Worm (Caenorhabditis elegans) whole organism, midembryonic: Measurements from ENCODE around the gene F07H5.10.

ENCODE experiments used
- flt-1 ChIP-seq: fragments of 200-800 bp; sonication (Bioruptor generic); IDR thresholded peaks from 2 replicates; pipeline ENCODE4 v1.3.6; 2022; ENCODE audit warnings: missing genetic modification characterization, missing compliant biosample characterization
- med-1 ChIP-seq: sonication (generic microtip); optimal IDR thresholded peaks from 2 replicates; lab custom pipeline; 2017; ENCODE audit warnings: missing genetic modification characterization, mild to moderate bottlenecking, missing compliant biosample characterization, antibody characterized with exemption, missing genetic modification reagents; ENCODE audit not compliant: insufficient read depth

- TF ChIP-seq flt-1 (no peak), med-1 (GFP tag; lab: Kevin White, UChicago) (no peak)
These were observed 44.9 kb upstream of the F07H5.10 start for ce11 chrII:8853238-8853637.
